Fruit fly (Drosophila melanogaster) whole organism, larva: ENCODE results near the gene Tgi.

Experiments
- noc ChIP-seq: fragments of 200-800 bp; sonication (Bioruptor generic); optimal IDR thresholded peaks from 3 replicates; lab custom pipeline; 2019; ENCODE audit warnings: missing biosample characterization, mild to moderate bottlenecking, missing genetic modification characterization, moderate library complexity

The Tgi gene

dm6 chr3L:13478339-13479203 is 8.0 kb upstream of the Tgi start:
- TF ChIP-seq noc = no peak

- TF ChIP-seq noc = no peak
Measured at dm6 chr3L:13479204-13479600, 7.4 kb upstream of the Tgi start.

dm6 chr3L:13479609-13480240 is 6.9 kb upstream of the Tgi start:
- peak; percentile 77 for TF ChIP-seq noc

- no peak for TF ChIP-seq noc
Measured at dm6 chr3L:13480241-13480627, 6.4 kb upstream of the Tgi start.

- no peak for TF ChIP-seq noc
Measured at dm6 chr3L:13486860-13487404, 335 bp downstream of the Tgi start.

dm6 chr3L:13488129-13488876 is 1.7 kb downstream of the Tgi start:
- no peak for TF ChIP-seq noc

dm6 chr3L:13489193-13489752 is 2.7 kb downstream of the Tgi start:
- peak; percentile 34 for TF ChIP-seq noc

dm6 chr3L:13490689-13491348 is 4.2 kb downstream of the Tgi start:
- TF ChIP-seq noc = no peak

- TF ChIP-seq noc = no peak
Measured at dm6 chr3L:13494363-13495015, 7.9 kb downstream of the Tgi start.

dm6 chr3L:13495065-13495464 is 8.5 kb downstream of the Tgi start:
- no peak for TF ChIP-seq noc

- TF ChIP-seq noc = no peak
Measured at dm6 chr3L:13497720-13498355, 11.2 kb downstream of the Tgi start.

- TF ChIP-seq noc = no peak
Measured at dm6 chr3L:13499531-13499930, 12.9 kb downstream of the Tgi start.

- no peak for TF ChIP-seq noc
Measured at dm6 chr3L:13499932-13500719, 13.5 kb downstream of the Tgi start.

dm6 chr3L:13502484-13503109 is 16.0 kb downstream of the Tgi start, which contains the start of gene Spt20:
Gene Spt20 (plus strand): TSS chr3L:13502707.
- no peak for TF ChIP-seq noc
